Fruit fly (Drosophila melanogaster) whole organism: ENCODE results near the gene Grip.

Experiments
- psq ChIP-seq: fragments of >200 bp; optimal IDR thresholded peaks from 2 replicates; lab custom pipeline; 2017
- usp ChIP-seq: fragments of >200 bp; optimal IDR thresholded peaks from 2 replicates; lab custom pipeline; 2017; ENCODE audit warnings: missing biosample characterization, missing genetic modification characterization, mixed read lengths

- no peak for TF ChIP-seq psq (lab: Kevin White, UChicago)
- no peak for TF ChIP-seq usp (GFP tag; lab: Kevin White, UChicago)
Observed at dm6 chrX:6007502-6007901, 41.4 kb downstream of the Grip start.
